Worm (Caenorhabditis elegans): ENCODE measurements around the gene mxl-3.

Gene mxl-3

DNA sequence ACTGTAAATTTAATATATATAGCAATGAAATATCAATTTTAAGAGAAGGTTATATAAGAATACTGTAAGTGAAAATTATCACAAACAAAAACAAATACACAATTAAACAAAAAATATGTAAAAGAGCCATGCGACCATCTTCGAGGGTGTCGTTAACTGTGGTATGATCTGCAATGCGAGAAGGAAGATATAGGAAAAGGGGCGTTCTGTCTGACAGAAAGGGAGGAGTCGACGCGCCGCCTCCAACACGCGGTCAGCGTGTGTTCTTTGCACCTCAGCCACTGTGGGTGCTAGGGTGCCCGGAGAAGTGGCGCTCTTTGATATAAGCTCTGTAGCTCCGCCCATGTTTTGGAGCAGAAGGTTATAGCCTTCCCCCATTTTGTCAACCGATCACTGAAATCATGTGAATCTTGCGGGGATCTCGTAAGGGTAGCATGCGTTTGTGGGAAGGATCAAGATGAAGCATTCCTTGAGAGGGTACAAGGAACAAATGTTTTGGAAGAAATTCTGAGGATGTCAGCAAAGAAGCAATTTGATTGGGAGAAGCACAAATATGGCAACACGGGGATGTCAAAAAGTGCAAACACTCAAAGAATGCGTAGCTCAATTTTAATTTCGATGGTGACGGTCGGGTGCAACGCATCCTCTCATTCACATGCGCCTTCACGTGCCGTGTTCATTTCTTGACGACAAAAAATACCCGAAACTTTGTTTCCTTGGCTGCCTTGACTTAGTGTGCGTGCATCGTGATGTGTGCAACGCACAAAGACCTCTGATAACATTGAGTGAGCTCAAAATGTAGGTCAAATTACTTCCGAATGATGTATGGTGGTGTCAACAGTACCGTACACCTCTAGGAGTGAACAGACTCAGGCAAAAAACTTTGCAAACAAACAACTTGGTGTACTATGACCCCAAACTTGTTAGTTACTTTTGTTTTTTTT, at the start of gene mxl-3:
TSS of gene mxl-3 (minus strand) at position 1 of the 944 bp plus-strand sequence.
- TF ChIP-seq Y95B8A.8 (GFP tag; IDR thresholded peaks at IDR 0.05) (no peak), hrde-1 (tag; optimal IDR thresholded peaks at IDR 0.05; ENCODE audit: borderline replicate concordance) (no peak), K11D2.4 (GFP tag; IDR thresholded peaks at IDR 0.05) (peak; percentile 22), repo-1 (tag; optimal IDR thresholded peaks at IDR 0.05) (no peak), snpc-4 (GFP tag; optimal IDR thresholded peaks at IDR 0.05) (no peak), snpc-4 (tag; optimal IDR thresholded peaks at IDR 0.05) (peak in 1 of 4 experiments; percentile 26), hlh-26 (GFP tag; conservative IDR thresholded peaks at IDR 0.05) (no peak), ceh-100 (GFP tag; IDR thresholded peaks at IDR 0.05) (no peak), dpl-1 (GFP tag; optimal IDR thresholded peaks at IDR 0.05) (no peak), lsy-27 (tag; optimal IDR thresholded peaks at IDR 0.05; ENCODE audit: borderline replicate concordance, insufficient read depth) (no peak), xnd-1 (tag; optimal IDR thresholded peaks at IDR 0.05) (no peak), die-1 (tag; optimal IDR thresholded peaks at IDR 0.05) (no peak), rec-8 (tag; optimal IDR thresholded peaks at IDR 0.05) (no peak), sptf-2 (GFP tag; optimal IDR thresholded peaks at IDR 0.05) (no peak), chd-7 (tag; optimal IDR thresholded peaks at IDR 0.05) (peak; percentile 36), pha-4 (tag; optimal IDR thresholded peaks at IDR 0.05) (no peak), lin-26 (GFP tag; IDR thresholded peaks at IDR 0.05) (peak; percentile 49; the same call in 1 of the 2 replicates), F52B5.7 (tag; optimal IDR thresholded peaks at IDR 0.05) (no peak), egl-18 (GFP tag; IDR thresholded peaks at IDR 0.05) (no peak), nhr-90 (tag; optimal IDR thresholded peaks at IDR 0.05) (no peak), F37B4.10 (GFP tag; IDR thresholded peaks at IDR 0.05) (no peak), sea-2 (GFP tag; IDR thresholded peaks at IDR 0.05) (no peak), B0035.1 (tag; optimal IDR thresholded peaks at IDR 0.05) (no peak), nhr-80 (tag; optimal IDR thresholded peaks at IDR 0.05) (peak; percentile 38), pbrm-1 (GFP tag; IDR thresholded peaks at IDR 0.05) (no peak), F57C9.4 (tag; optimal IDR thresholded peaks at IDR 0.05) (no peak), ztf-18 (tag; optimal IDR thresholded peaks at IDR 0.05) (no peak), atf-7 (tag; optimal IDR thresholded peaks at IDR 0.05) (peak; percentile 19), K12H6.12 (tag; optimal IDR thresholded peaks at IDR 0.05) (no peak), tbp1 (GFP tag; optimal IDR thresholded peaks at IDR 0.05) (peak; percentile 0), nfyb-1 (GFP tag; IDR thresholded peaks at IDR 0.05) (peak; percentile 53), bed-1 (GFP tag; IDR thresholded peaks at IDR 0.05) (no peak), lin-40 (tag; optimal IDR thresholded peaks at IDR 0.05) (no peak), F57A8.1 (GFP tag; optimal IDR thresholded peaks at IDR 0.05) (no peak), let-526 (GFP tag; IDR thresholded peaks at IDR 0.05) (no peak), ztf-6 (GFP tag; IDR thresholded peaks at IDR 0.05) (no peak), hmg-20 (GFP tag; IDR thresholded peaks at IDR 0.05) (no peak), Y53G8AR.9 (GFP tag; conservative IDR thresholded peaks at IDR 0.05) (0 out of 2 replicates have a peak, but pooled peaks have one; percentile 29), ekl-4 (GFP tag; IDR thresholded peaks at IDR 0.05) (no peak), egrh-3 (GFP tag; IDR thresholded peaks at IDR 0.05) (no peak), F39B2.1 (GFP tag; IDR thresholded peaks at IDR 0.05) (no peak), T26A5.8 (tag; optimal IDR thresholded peaks at IDR 0.05) (no peak), lin-35 (GFP tag; optimal IDR thresholded peaks at IDR 0.05) (no peak), lin-54 (GFP tag; optimal IDR thresholded peaks at IDR 0.05) (no peak), fkh-3 (tag; optimal IDR thresholded peaks at IDR 0.05) (no peak), ceh-91 (GFP tag; IDR thresholded peaks at IDR 0.05) (no peak), F55B11.4 (tag; optimal IDR thresholded peaks at IDR 0.05; ENCODE audit: borderline replicate concordance, insufficient read depth) (no peak)

Measured in whole organism, young adult.